Worm (Caenorhabditis elegans): ENCODE measurements around the gene F39F10.3.
A peak's percentile ranks its signal among the peaks of the same experiment; 100 is the strongest.
"Not testable (repeated sequence)": the region's sequence is repeated elsewhere in the genome, so short reads cannot be mapped to it uniquely, and the experiment has no call there.

F39F10.3 gene

ce11 chrX:16901906-16902383 lies 10.2 kb downstream of the F39F10.3 start:
- TF ChIP-seq dox-1 (GFP tag; IDR thresholded peaks at IDR 0.05) (peak; percentile 47), C06A6.2 (GFP tag; conservative IDR thresholded peaks at IDR 0.05) (peak; percentile 50; the same call in 1 of the 2 replicates), K11D2.4 (GFP tag; IDR thresholded peaks at IDR 0.05) (peak; percentile 58; the same call in 1 of the 2 replicates), let-526 (GFP tag; IDR thresholded peaks at IDR 0.05) (peak; percentile 51; the same call in 1 of the 2 replicates), hmg-20 (GFP tag; IDR thresholded peaks at IDR 0.05) (0 out of 2 replicates have a peak, but pooled peaks have one; percentile 11), egl-44 (GFP tag; IDR thresholded peaks at IDR 0.05) (0 out of 2 replicates have a peak, but pooled peaks have one; percentile 37), ceh-27 (GFP tag; optimal IDR thresholded peaks at IDR 0.05) (peak; percentile 11), zfh-2 (GFP tag; conservative IDR thresholded peaks at IDR 0.05) (0 out of 2 replicates have a peak, but pooled peaks have one; percentile 16), pbrm-1 (GFP tag; IDR thresholded peaks at IDR 0.05) (peak; percentile 64), madf-3 (GFP tag; IDR thresholded peaks at IDR 0.05) (0 out of 2 replicates have a peak, but pooled peaks have one; percentile 62), Y67H2A.10 (GFP tag; conservative IDR thresholded peaks at IDR 0.05) (peak; percentile 67; the same call in 1 of the 2 replicates), nhr-80 (tag; optimal IDR thresholded peaks at IDR 0.05) (peak; percentile 2), attf-5 (GFP tag; optimal IDR thresholded peaks at IDR 0.05) (peak; percentile 26), cebp-1 (tag; optimal IDR thresholded peaks at IDR 0.05) (peak; percentile 73), nfyb-1 (GFP tag; IDR thresholded peaks at IDR 0.05) (peak; percentile 46; the same call in 1 of the 2 replicates), mcd-1 (GFP tag; IDR thresholded peaks at IDR 0.05) (peak; percentile 49), lir-1 (GFP tag; conservative IDR thresholded peaks at IDR 0.05) (0 out of 2 replicates have a peak, but pooled peaks have one; percentile 20), nhr-120 (GFP tag; IDR thresholded peaks at IDR 0.05) (0 out of 2 replicates have a peak, but pooled peaks have one; percentile 5), lin-26 (GFP tag; IDR thresholded peaks at IDR 0.05) (peak; percentile 54; the same call in 1 of the 2 replicates), rcor-1 (GFP tag; IDR thresholded peaks at IDR 0.05) (peak; percentile 67), chd-7 (tag; optimal IDR thresholded peaks at IDR 0.05) (peak; percentile 40), ekl-4 (GFP tag; IDR thresholded peaks at IDR 0.05) (0 out of 2 replicates have a peak, but pooled peaks have one; percentile 59), hmg-1.2 (GFP tag; IDR thresholded peaks at IDR 0.05) (peak; percentile 40; the same call in 1 of the 2 replicates)
- not testable (repeated sequence) for TF ChIP-seq cebp-1 (GFP tag; IDR thresholded peaks at IDR 0.05)

ce11 chrX:16902657-16903056 lies 10.9 kb downstream of the F39F10.3 start:
- TF ChIP-seq lsl-1 (GFP tag; optimal IDR thresholded peaks at IDR 0.05): no peak
- no peak for TF ChIP-seq lin-26 (GFP tag; IDR thresholded peaks at IDR 0.05)
- TF ChIP-seq zfh-2 (GFP tag; conservative IDR thresholded peaks at IDR 0.05): no peak
- no peak for TF ChIP-seq hmg-20 (GFP tag; IDR thresholded peaks at IDR 0.05)
- no peak for TF ChIP-seq ceh-27 (GFP tag; optimal IDR thresholded peaks at IDR 0.05)
- TF ChIP-seq madf-10 (tag; optimal IDR thresholded peaks at IDR 0.05): no peak
- no peak for TF ChIP-seq attf-5 (GFP tag; optimal IDR thresholded peaks at IDR 0.05)
- no peak for TF ChIP-seq hsf-1 (GFP tag; IDR thresholded peaks at IDR 0.05)
- no peak for TF ChIP-seq cebp-1 (GFP tag; IDR thresholded peaks at IDR 0.05)
- TF ChIP-seq cebp-1 (tag; optimal IDR thresholded peaks at IDR 0.05): no peak
- no peak for TF ChIP-seq ceh-58 (GFP tag; IDR thresholded peaks at IDR 0.05)
- TF ChIP-seq Y53G8AR.9 (GFP tag; conservative IDR thresholded peaks at IDR 0.05): no peak
- no peak for TF ChIP-seq ztf-26 (tag; optimal IDR thresholded peaks at IDR 0.05)
- TF ChIP-seq lag-1 (GFP tag; IDR thresholded peaks at IDR 0.05): no peak
- TF ChIP-seq ztf-25 (GFP tag; IDR thresholded peaks at IDR 0.05): no peak
- no peak for TF ChIP-seq Y67H2A.10 (GFP tag; conservative IDR thresholded peaks at IDR 0.05)
- no peak for TF ChIP-seq mcd-1 (GFP tag; IDR thresholded peaks at IDR 0.05)
- no peak for TF ChIP-seq xnd-1 (tag; optimal IDR thresholded peaks at IDR 0.05)
- TF ChIP-seq unc-130 (GFP tag; optimal IDR thresholded peaks at IDR 0.05): no peak

- no peak for TF ChIP-seq snpc-4 (GFP tag; optimal IDR thresholded peaks at IDR 0.05)
- TF ChIP-seq snpc-4 (tag; optimal IDR thresholded peaks at IDR 0.05): no peak
- no peak for TF ChIP-seq Y53G8AR.9 (GFP tag; conservative IDR thresholded peaks at IDR 0.05)
- TF ChIP-seq hlh-26 (GFP tag; conservative IDR thresholded peaks at IDR 0.05): no peak
- no peak for TF ChIP-seq rpc-1 (optimal IDR thresholded peaks at IDR 0.05)
- TF ChIP-seq rpc-1 (tag; optimal IDR thresholded peaks at IDR 0.05): no peak
- no peak for TF ChIP-seq ceh-58 (GFP tag; IDR thresholded peaks at IDR 0.05)
- TF ChIP-seq let-607 (tag; optimal IDR thresholded peaks at IDR 0.05): no peak
- no peak for TF ChIP-seq rcor-1 (GFP tag; IDR thresholded peaks at IDR 0.05)
- TF ChIP-seq nhr-27 (tag; optimal IDR thresholded peaks at IDR 0.05): no peak
- TF ChIP-seq unc-62 (GFP tag; optimal IDR thresholded peaks at IDR 0.05): no peak
- TF ChIP-seq Y56A3A.18 (GFP tag; IDR thresholded peaks at IDR 0.05): no peak
- no peak for TF ChIP-seq ceh-40 (GFP tag; IDR thresholded peaks at IDR 0.05)
- TF ChIP-seq rec-8 (tag; optimal IDR thresholded peaks at IDR 0.05): no peak
- no peak for TF ChIP-seq nfya-1 (tag; optimal IDR thresholded peaks at IDR 0.05; ENCODE audit: borderline replicate concordance, insufficient read depth)
Observed at ce11 chrX:16903619-16904018, 11.8 kb downstream of the F39F10.3 start, which contains the start of gene F39F10.4. TSS of gene F39F10.4 (minus strand) at chrX:16903719.

Measured in whole organism, young adult.